Worm (Caenorhabditis elegans) whole organism, L4 larva: ENCODE data around the gene kcnl-1.

Experiments
- F44E2.7 ChIP-seq: fragments of 200-800 bp; sonication (Bioruptor generic); IDR thresholded peaks from 2 replicates; pipeline ENCODE4 v2.1.2; 2022; ENCODE audit warnings: missing genetic modification characterization, missing compliant biosample characterization
- F49E8.2 ChIP-seq: sonication (generic microtip); optimal IDR thresholded peaks from 2 replicates; lab custom pipeline; 2016; ENCODE audit warnings: missing compliant biosample characterization, mild to moderate bottlenecking, missing genetic modification characterization, borderline replicate concordance
- R02D3.7 ChIP-seq: fragments of 150-350 bp; sonication (generic microtip); optimal IDR thresholded peaks from 3 replicates; lab custom pipeline; 2014; ENCODE audit warnings: missing biosample characterization, missing genetic modification characterization
- T26A8.4 ChIP-seq: fragments of 200-800 bp; sonication (Bioruptor generic); IDR thresholded peaks from 2 replicates; pipeline ENCODE4 v1.3.6; 2022; ENCODE audit warnings: missing genetic modification characterization, missing compliant biosample characterization
- Y5F2A.4 ChIP-seq: fragments of 200-800 bp; sonication (Bioruptor generic); optimal IDR thresholded peaks from 2 replicates; lab custom pipeline; 2018; ENCODE audit warnings: mild to moderate bottlenecking, missing genetic modification characterization, missing compliant biosample characterization
- aly-2 ChIP-seq: sonication (generic microtip); optimal IDR thresholded peaks from 2 replicates; lab custom pipeline; 2018; ENCODE audit warnings: missing biosample characterization, missing genetic modification characterization
- attf-4 ChIP-seq: sonication (generic microtip); optimal IDR thresholded peaks from 3 replicates; lab custom pipeline; 2017; ENCODE audit warnings: missing biosample characterization, missing genetic modification characterization
- ceh-20 ChIP-seq: fragments of 200-800 bp; sonication (Bioruptor generic); IDR thresholded peaks from 2 replicates; pipeline ENCODE4 v1.3.6; 2022; ENCODE audit warnings: missing genetic modification reagents, missing genetic modification characterization, missing compliant biosample characterization
- ceh-32 ChIP-seq: sonication (generic microtip); optimal IDR thresholded peaks from 2 replicates; lab custom pipeline; 2016; ENCODE audit warnings: mild to moderate bottlenecking, missing genetic modification characterization, missing compliant biosample characterization; ENCODE audit not compliant: poor library complexity
- ceh-82 ChIP-seq: sonication (generic microtip); optimal IDR thresholded peaks from 2 replicates; lab custom pipeline; 2017; ENCODE audit warnings: missing biosample characterization, missing genetic modification characterization
- ces-1 ChIP-seq: fragments of 150-350 bp; sonication (generic microtip); optimal IDR thresholded peaks from 4 replicates; lab custom pipeline; 2014; ENCODE audit warnings: missing biosample characterization, missing genetic modification reagents, missing genetic modification characterization
- dve-1 ChIP-seq: sonication (generic microtip); optimal IDR thresholded peaks from 2 replicates; lab custom pipeline; 2017; ENCODE audit warnings: antibody characterized with exemption, mild to moderate bottlenecking, missing genetic modification characterization, missing compliant biosample characterization; ENCODE audit not compliant: insufficient read depth
- egl-27 ChIP-seq: sonication (generic microtip); optimal IDR thresholded peaks from 3 replicates; lab custom pipeline; 2017; ENCODE audit warnings: missing biosample characterization, missing genetic modification reagents, missing genetic modification characterization
- egl-43 ChIP-seq: fragments of 200-800 bp; sonication (Bioruptor generic); IDR thresholded peaks from 2 replicates; pipeline ENCODE4 v1.3.6; 2022; ENCODE audit warnings: missing genetic modification reagents, missing genetic modification characterization, missing compliant biosample characterization
- fkh-10 ChIP-seq: fragments of 150-350 bp; optimal IDR thresholded peaks from 2 replicates; lab custom pipeline; 2014; ENCODE audit warnings: missing biosample characterization, missing genetic modification reagents, missing genetic modification characterization
- gei-8 ChIP-seq: fragments of 200-800 bp; sonication (Bioruptor generic); optimal IDR thresholded peaks from 2 replicates; lab custom pipeline; 2018; ENCODE audit warnings: mild to moderate bottlenecking, missing genetic modification characterization, missing compliant biosample characterization
- hif-1 ChIP-seq, 2 experiments: sonication (generic microtip); optimal IDR thresholded peaks; 2 replicates each; lab custom pipeline; 2016 to 2017; ENCODE audit warnings: missing compliant biosample characterization in 2 of 2, missing genetic modification characterization in 2 of 2, missing genetic modification reagents in 2 of 2, missing genotype in 2 of 2, mild to moderate bottlenecking in 1 of 2
- hlh-11 ChIP-seq: fragments of 200-800 bp; sonication (Bioruptor generic); optimal IDR thresholded peaks from 2 replicates; lab custom pipeline; 2018; ENCODE audit warnings: mild to moderate bottlenecking, missing genetic modification characterization, missing compliant biosample characterization
- jun-1 ChIP-seq: fragments of 150-350 bp; optimal IDR thresholded peaks from 2 replicates; lab custom pipeline; 2014; ENCODE audit warnings: missing biosample characterization, missing genetic modification reagents, missing genetic modification characterization
- lim-7 ChIP-seq: fragments of 200-800 bp; sonication (Bioruptor generic); IDR thresholded peaks from 2 replicates; pipeline ENCODE4 v1.3.6; 2022; ENCODE audit warnings: missing genetic modification characterization, missing compliant biosample characterization
- lin-13 ChIP-seq: fragments of 150-350 bp; optimal IDR thresholded peaks from 2 replicates; lab custom pipeline; 2014; ENCODE audit warnings: missing biosample characterization, missing genetic modification reagents, missing genetic modification characterization
- lin-15B ChIP-seq: fragments of 150-350 bp; sonication (generic microtip); optimal IDR thresholded peaks from 3 replicates; lab custom pipeline; 2014; ENCODE audit warnings: missing biosample characterization, missing genetic modification characterization
- lin-38 ChIP-seq: fragments of 200-800 bp; sonication (Bioruptor generic); IDR thresholded peaks from 2 replicates; pipeline ENCODE4 v1.3.6; 2022; ENCODE audit warnings: missing genetic modification reagents, missing genetic modification characterization, missing compliant biosample characterization
- lin-39 ChIP-seq: fragments of 150-350 bp; optimal IDR thresholded peaks from 2 replicates; lab custom pipeline; 2014; ENCODE audit warnings: missing biosample characterization, missing genetic modification reagents, missing genetic modification characterization
- lsy-2 ChIP-seq, 2 experiments: fragments of 150-350 bp in 1 of 2; sonication (generic microtip) in 1 of 2; optimal IDR thresholded peaks; 2 replicates each; lab custom pipeline; 2014 to 2017; ENCODE audit warnings: missing biosample characterization in 2 of 2, missing genetic modification characterization in 2 of 2
- madf-5 ChIP-seq, 2 experiments: fragments of 200-800 bp; sonication (Bioruptor generic); IDR thresholded peaks; 2 replicates each; pipeline ENCODE4 v1.3.6; 2022; ENCODE audit warnings: missing compliant biosample characterization in 2 of 2, missing genetic modification characterization in 2 of 2
- madf-9 ChIP-seq: fragments of 200-800 bp; sonication (Bioruptor generic); conservative IDR thresholded peaks from 2 replicates; pipeline ENCODE4 v1.3.6; 2022; ENCODE audit warnings: missing genetic modification reagents, missing genetic modification characterization, missing compliant biosample characterization
- mdl-1 ChIP-seq, 2 experiments: fragments of 150-350 bp in 1 of 2; sonication (generic microtip) in 1 of 2; optimal IDR thresholded peaks; 2 replicates each; lab custom pipeline; 2014 to 2017; ENCODE audit warnings: missing biosample characterization in 2 of 2, missing genetic modification characterization in 2 of 2
- mxl-3 ChIP-seq: fragments of 200-800 bp; sonication (Bioruptor generic); optimal IDR thresholded peaks from 2 replicates; lab custom pipeline; 2018; ENCODE audit warnings: mild to moderate bottlenecking, missing genetic modification characterization, missing compliant biosample characterization
- nhr-10 ChIP-seq: fragments of 150-350 bp; optimal IDR thresholded peaks from 2 replicates; lab custom pipeline; 2014; ENCODE audit warnings: missing biosample characterization, missing genetic modification characterization
- nhr-11 ChIP-seq: fragments of 150-350 bp; optimal IDR thresholded peaks from 2 replicates; lab custom pipeline; 2014; ENCODE audit warnings: missing biosample characterization, missing genetic modification characterization
- nhr-237 ChIP-seq: sonication (generic microtip); optimal IDR thresholded peaks from 2 replicates; lab custom pipeline; 2017; ENCODE audit warnings: missing biosample characterization, missing genetic modification characterization
- nhr-25 ChIP-seq: sonication (generic microtip); optimal IDR thresholded peaks from 2 replicates; lab custom pipeline; 2017; ENCODE audit warnings: missing genetic modification characterization, mild to moderate bottlenecking, missing compliant biosample characterization, antibody characterized with exemption, moderate library complexity, borderline replicate concordance; ENCODE audit not compliant: insufficient read depth
- nhr-28 ChIP-seq: fragments of 150-350 bp; optimal IDR thresholded peaks from 2 replicates; lab custom pipeline; 2014; ENCODE audit warnings: missing biosample characterization, missing genetic modification characterization
- php-3 ChIP-seq: fragments of 200-800 bp; sonication (Bioruptor generic); IDR thresholded peaks from 2 replicates; pipeline ENCODE4 v1.3.6; 2022; ENCODE audit warnings: missing genetic modification reagents, missing genetic modification characterization, missing compliant biosample characterization
- saeg-2 ChIP-seq: fragments of 200-800 bp; sonication (Bioruptor generic); IDR thresholded peaks from 2 replicates; pipeline ENCODE4 v1.3.6; 2022; ENCODE audit warnings: missing genetic modification reagents, missing genetic modification characterization, missing compliant biosample characterization
- skn-1 ChIP-seq: fragments of 150-350 bp; optimal IDR thresholded peaks from 2 replicates; lab custom pipeline; 2014; ENCODE audit warnings: missing biosample characterization, missing genetic modification characterization
- snpc-4 ChIP-seq: fragments of 150-350 bp; optimal IDR thresholded peaks from 2 replicates; lab custom pipeline; 2014; ENCODE audit warnings: missing biosample characterization, missing genetic modification characterization
- tra-1 ChIP-seq: fragments of 200-800 bp; sonication (Bioruptor generic); IDR thresholded peaks from 2 replicates; pipeline ENCODE4 v1.3.6; 2022; ENCODE audit warnings: missing genetic modification reagents, missing genetic modification characterization, missing compliant biosample characterization
- unc-39 ChIP-seq: sonication (generic microtip); optimal IDR thresholded peaks from 2 replicates; lab custom pipeline; 2017; ENCODE audit warnings: missing biosample characterization, missing genetic modification characterization
- unc-62 ChIP-seq, 3 experiments: fragments of 150-350 bp in 1 of 3; sonication (generic microtip); optimal IDR thresholded peaks in 2 of 3; peaks in 1 of 3; 1 replicate in 1 of 3; 2 replicates in 2 of 3; lab custom pipeline; 2014 to 2017; ENCODE audit warnings: missing biosample characterization in 3 of 3, missing genetic modification characterization in 3 of 3, missing genetic modification reagents in 3 of 3, missing genotype in 1 of 3
- zfp-3 ChIP-seq: fragments of 200-800 bp; sonication (Bioruptor generic); conservative IDR thresholded peaks from 2 replicates; pipeline ENCODE4 v1.3.6; 2022; ENCODE audit warnings: missing genetic modification reagents, missing genetic modification characterization, missing compliant biosample characterization
- zip-11 ChIP-seq: fragments of 200-800 bp; sonication (Bioruptor generic); IDR thresholded peaks from 2 replicates; pipeline ENCODE4 v1.3.6; 2022; ENCODE audit warnings: missing genetic modification characterization, missing compliant biosample characterization
- ztf-11 ChIP-seq: fragments of 150-350 bp; optimal IDR thresholded peaks from 2 replicates; lab custom pipeline; 2014; ENCODE audit warnings: missing biosample characterization, missing genetic modification characterization

kcnl-1 gene

DNA sequence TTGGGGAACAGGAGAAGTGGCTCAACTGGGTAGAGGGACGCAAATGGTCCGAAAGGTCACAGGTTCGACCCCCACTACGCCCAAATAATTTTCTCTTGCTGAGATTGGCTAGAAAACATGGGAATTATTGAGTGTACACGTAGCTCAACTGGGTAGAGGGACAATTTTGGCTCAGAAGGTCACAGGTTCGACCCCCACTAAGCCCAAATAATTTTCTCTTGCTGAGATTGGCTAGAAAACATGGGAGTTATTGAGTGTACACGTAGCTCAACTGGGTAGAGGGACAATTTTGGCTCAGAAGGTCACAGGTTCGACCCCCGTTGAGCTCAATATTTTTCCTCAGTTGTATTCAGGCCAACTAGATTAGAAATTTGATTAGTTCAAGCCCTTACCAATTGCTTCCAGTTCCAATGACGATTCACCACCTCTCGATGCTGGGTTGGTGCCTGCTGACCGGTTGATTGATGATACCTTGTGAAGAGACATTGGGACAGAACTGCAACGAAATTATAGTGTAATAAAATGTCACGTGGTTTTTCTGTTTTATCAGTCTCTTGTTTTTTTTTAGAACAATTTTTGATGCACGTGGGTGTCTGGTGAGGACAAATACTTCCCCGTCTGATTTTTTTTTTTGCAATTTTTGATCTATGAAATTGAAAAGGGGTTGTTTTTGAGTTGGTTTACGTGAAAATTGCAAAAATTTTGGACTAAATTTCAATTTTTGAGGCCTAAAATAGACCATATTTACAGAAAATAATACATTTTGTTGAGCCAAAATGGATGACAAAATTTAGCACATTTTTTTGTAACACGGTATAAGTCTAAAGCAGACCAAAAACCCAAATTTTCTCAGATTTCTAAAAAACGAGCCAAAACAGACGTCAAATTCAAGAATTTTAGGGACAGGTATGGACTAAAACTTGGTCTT, 43.6 kb upstream of the kcnl-1 start (continued):
- no peak for TF ChIP-seq gei-8 (GFP tag; lab: Kevin White, UChicago)
- peak in 1 of 2 experiments; percentile 93 for TF ChIP-seq unc-62 (GFP tag; optimal IDR thresholded peaks at IDR 0.05 in 1 of 2; lab: Kevin White, UChicago)
- TF ChIP-seq unc-62 (tag; optimal IDR thresholded peaks at IDR 0.05; lab: Kevin White, UChicago): no peak
- no peak for TF ChIP-seq nhr-11 (tag; lab: Kevin White, UChicago)
- TF ChIP-seq mxl-3 (GFP tag; lab: Kevin White, UChicago): no peak
- no peak for TF ChIP-seq skn-1 (tag; lab: Kevin White, UChicago)
- peak; percentile 70 for TF ChIP-seq ceh-20 (GFP tag; lab: Robert Waterston, UW)
- 0 out of 2 replicates have a peak, but pooled peaks have one; percentile 40 for TF ChIP-seq lim-7 (GFP tag; lab: Robert Waterston, UW)
- peak; percentile 81 for TF ChIP-seq egl-43 (GFP tag; lab: Robert Waterston, UW)
- TF ChIP-seq F49E8.2 (tag; lab: Kevin White, UChicago): no peak
- no peak for TF ChIP-seq nhr-237
- no peak for TF ChIP-seq aly-2
- TF ChIP-seq lin-13 (GFP tag; lab: Kevin White, UChicago): no peak
- TF ChIP-seq, all 104 proteins: peak for 28

DNA sequence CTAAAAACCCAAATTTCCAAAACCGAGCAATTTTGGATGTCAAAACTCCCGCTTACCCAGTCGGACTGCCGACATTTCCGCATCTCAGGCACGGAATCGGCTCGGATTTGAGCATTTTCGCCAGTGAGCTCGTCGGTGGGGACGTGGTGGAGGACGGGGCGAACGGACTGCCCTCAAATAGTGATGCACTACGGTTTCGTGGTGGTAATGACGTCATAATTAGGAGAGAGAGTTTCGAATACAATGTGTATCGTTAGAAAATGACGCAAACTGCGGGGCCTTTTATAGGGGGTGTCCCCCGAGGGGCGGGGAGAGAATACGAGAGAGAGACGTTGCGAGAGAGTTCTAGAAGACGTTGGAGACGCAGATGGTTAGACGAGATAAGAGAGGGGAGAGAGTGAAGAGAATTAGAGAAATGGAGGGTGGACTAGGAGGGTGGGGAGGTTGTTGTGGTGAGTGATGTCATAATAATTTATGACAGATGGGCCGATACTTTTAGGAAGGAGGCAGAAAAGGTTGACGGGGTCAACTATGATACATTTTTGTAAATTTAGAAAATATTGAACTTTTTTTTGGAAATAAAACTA, 42.5 kb upstream of the kcnl-1 start:
- TF ChIP-seq madf-9 (peak; percentile 51; the same call in 1 of the 2 replicates), nhr-237 (no peak), lin-13 (GFP tag; lab: Kevin White, UChicago) (peak; percentile 65), zip-11 (GFP tag; lab: Robert Waterston, UW) (no peak), jun-1 (tag; lab: Kevin White, UChicago) (peak; percentile 70), unc-39 (tag; lab: Kevin White, UChicago) (no peak), lin-39 (tag; lab: Kevin White, UChicago) (no peak), attf-4 (no peak), tra-1 (GFP tag; lab: Robert Waterston, UW) (peak; percentile 92), ces-1 (GFP tag; lab: Kevin White, UChicago) (no peak), dve-1 (tag; lab: Kevin White, UChicago) (peak; percentile 93), hif-1 (tag; optimal IDR thresholded peaks at IDR 0.05; lab: Kevin White, UChicago) (peak in 1 of 2 experiments; percentile 81), hlh-11 (tag; lab: Kevin White, UChicago) (peak; percentile 96), lin-38 (GFP tag; lab: Robert Waterston, UW) (peak; percentile 57), php-3 (GFP tag; lab: Robert Waterston, UW) (peak; percentile 79), lsy-2 (tag; optimal IDR thresholded peaks at IDR 0.05; lab: Kevin White, UChicago) (peak; percentile 84 to 88), nhr-10 (tag; lab: Kevin White, UChicago) (peak; percentile 80), egl-27 (tag; lab: Kevin White, UChicago) (no peak), ceh-82 (tag; lab: Kevin White, UChicago) (no peak), lin-15B (no peak), nhr-25 (tag; lab: Kevin White, UChicago) (peak; percentile 92), R02D3.7 (tag; lab: Kevin White, UChicago) (no peak), nhr-28 (tag; lab: Kevin White, UChicago) (peak; percentile 77), zfp-3 (GFP tag; lab: Robert Waterston, UW) (peak; percentile 80), F49E8.2 (tag; lab: Kevin White, UChicago) (no peak), ztf-11 (tag; lab: Kevin White, UChicago) (no peak), ceh-32 (tag; lab: Kevin White, UChicago) (peak; percentile 8), skn-1 (tag; lab: Kevin White, UChicago) (no peak), mdl-1 (tag; optimal IDR thresholded peaks at IDR 0.05; lab: Kevin White, UChicago) (peak; percentile 91 to 95), saeg-2 (peak; percentile 91), F44E2.7 (GFP tag; lab: Robert Waterston, UW) (no peak), snpc-4 (tag; lab: Kevin White, UChicago) (no peak), T26A8.4 (GFP tag; lab: Robert Waterston, UW) (peak; percentile 88), madf-5 (GFP tag; IDR thresholded peaks at IDR 0.05; lab: Robert Waterston, UW) (0 out of 4 replicates have a peak, but pooled peaks have one; percentile 20 to 34), aly-2 (no peak), mxl-3 (GFP tag; lab: Kevin White, UChicago) (peak; percentile 84), fkh-10 (GFP tag; lab: Kevin White, UChicago) (peak; percentile 40), Y5F2A.4 (GFP tag; lab: Kevin White, UChicago) (no peak)
